Fruit fly (Drosophila melanogaster) whole organism, embryonic: ENCODE measurements around the gene Nep7.

Source experiments
- Blimp-1 ChIP-seq: fragments of 200-800 bp; sonication (Bioruptor generic); optimal IDR thresholded peaks from 3 replicates; lab custom pipeline; 2018; ENCODE audit warnings: missing biosample characterization, missing genetic modification characterization, mild to moderate bottlenecking, moderate library complexity, missing genetic modification reagents
- BtbVII ChIP-seq: fragments of 200-800 bp; sonication (Bioruptor generic); optimal IDR thresholded peaks from 3 replicates; lab custom pipeline; 2017; ENCODE audit warnings: missing biosample characterization, mild to moderate bottlenecking, missing genetic modification characterization
- CG10147 ChIP-seq: fragments of 200-800 bp; sonication (Bioruptor generic); optimal IDR thresholded peaks from 2 replicates; lab custom pipeline; 2019; ENCODE audit warnings: missing biosample characterization, mild to moderate bottlenecking, missing genetic modification characterization, moderate library complexity
- CG10209 ChIP-seq: fragments of 200-800 bp; sonication (Bioruptor generic); optimal IDR thresholded peaks from 3 replicates; lab custom pipeline; 2017; ENCODE audit warnings: missing biosample characterization, mild to moderate bottlenecking, missing genetic modification characterization, missing genetic modification reagents
- CG10462 ChIP-seq: fragments of 200-800 bp; sonication (Bioruptor generic); optimal IDR thresholded peaks from 2 replicates; lab custom pipeline; 2016; ENCODE audit warnings: missing biosample characterization, missing genetic modification characterization
- CG11085 ChIP-seq: fragments of 200-800 bp; sonication (Bioruptor generic); IDR thresholded peaks from 2 replicates; pipeline ENCODE4 v1.3.6; 2022; ENCODE audit warnings: missing biosample characterization, missing genetic modification characterization
- CG17361 ChIP-seq: fragments of 200-800 bp; sonication (Bioruptor generic); IDR thresholded peaks from 3 replicates; pipeline ENCODE4 v1.3.6; 2022; ENCODE audit warnings: missing biosample characterization, missing genetic modification characterization
- CG17612 ChIP-seq: fragments of 200-800 bp; sonication (Bioruptor generic); IDR thresholded peaks from 2 replicates; pipeline ENCODE4 v1.3.6; 2022; ENCODE audit warnings: missing biosample characterization, missing genetic modification characterization
- CG1792 ChIP-seq: fragments of 200-800 bp; sonication (Bioruptor generic); optimal IDR thresholded peaks from 2 replicates; lab custom pipeline; 2016; ENCODE audit warnings: missing biosample characterization, missing genetic modification characterization
- CG2678 ChIP-seq: fragments of 200-800 bp; sonication (Bioruptor generic); optimal IDR thresholded peaks from 3 replicates; lab custom pipeline; 2019; ENCODE audit warnings: missing biosample characterization, mild to moderate bottlenecking, missing genetic modification characterization, moderate library complexity
- CG31388 ChIP-seq: fragments of 200-800 bp; sonication (Bioruptor generic); optimal IDR thresholded peaks from 2 replicates; lab custom pipeline; 2016; ENCODE audit warnings: missing biosample characterization, missing genetic modification characterization
- CG4730 ChIP-seq: fragments of 200-800 bp; sonication (Bioruptor generic); IDR thresholded peaks from 2 replicates; pipeline ENCODE4 v1.3.6; 2022; ENCODE audit warnings: missing biosample characterization, missing genetic modification characterization
- CG4820 ChIP-seq: fragments of 200-800 bp; sonication (Bioruptor generic); optimal IDR thresholded peaks from 3 replicates; lab custom pipeline; 2016; ENCODE audit warnings: missing biosample characterization, missing genetic modification characterization
- CG5245 ChIP-seq: fragments of 200-800 bp; sonication (Bioruptor generic); optimal IDR thresholded peaks from 3 replicates; lab custom pipeline; 2016; ENCODE audit warnings: missing biosample characterization, missing genetic modification characterization
- CG6254 ChIP-seq: fragments of 200-800 bp; sonication (Bioruptor generic); optimal IDR thresholded peaks from 3 replicates; lab custom pipeline; 2017; ENCODE audit warnings: mild to moderate bottlenecking, missing biosample characterization, missing genetic modification reagents, missing genetic modification characterization
- CG6813 ChIP-seq: fragments of 200-800 bp; sonication (Bioruptor generic); optimal IDR thresholded peaks from 2 replicates; lab custom pipeline; 2017; ENCODE audit warnings: missing biosample characterization, missing genetic modification characterization, mild to moderate bottlenecking, moderate library complexity, missing genetic modification reagents
- CG7839 ChIP-seq: fragments of 200-800 bp; sonication (Bioruptor generic); optimal IDR thresholded peaks from 3 replicates; lab custom pipeline; 2018; ENCODE audit warnings: missing biosample characterization, mild to moderate bottlenecking, missing genetic modification characterization, moderate library complexity
- CG7928 ChIP-seq: fragments of 200-800 bp; sonication (Bioruptor generic); optimal IDR thresholded peaks from 2 replicates; lab custom pipeline; 2017; ENCODE audit warnings: missing biosample characterization, mild to moderate bottlenecking, missing genetic modification characterization
- CG7963 ChIP-seq: fragments of 200-800 bp; sonication (Bioruptor generic); IDR thresholded peaks from 3 replicates; pipeline ENCODE4 v1.3.6; 2022; ENCODE audit warnings: missing biosample characterization, missing genetic modification characterization; ENCODE audit not compliant: partially characterized antibody
- CG8478 ChIP-seq: fragments of >200 bp; optimal IDR thresholded peaks from 2 replicates; lab custom pipeline; 2018
- CoRest ChIP-seq: fragments of 200-800 bp; sonication (Bioruptor generic); optimal IDR thresholded peaks from 3 replicates; lab custom pipeline; 2018; ENCODE audit warnings: missing biosample characterization, mild to moderate bottlenecking, missing genetic modification characterization, moderate library complexity
- Dll ChIP-seq: fragments of 200-800 bp; sonication (Bioruptor generic); IDR thresholded peaks from 4 replicates; pipeline ENCODE4 v1.3.6; 2022; ENCODE audit warnings: missing biosample characterization, missing genetic modification characterization; ENCODE audit not compliant: partially characterized antibody
- Doc3 ChIP-seq: fragments of 200-800 bp; sonication (Bioruptor generic); IDR thresholded peaks from 3 replicates; pipeline ENCODE4 v1.3.6; 2022; ENCODE audit warnings: missing biosample characterization, missing genetic modification characterization; ENCODE audit not compliant: partially characterized antibody
- Eip74EF ChIP-seq, 2 experiments: fragments of 200-800 bp in 1 of 2; fragments of >200 bp in 1 of 2; sonication (Bioruptor generic) in 1 of 2; optimal IDR thresholded peaks; 2 replicates each; lab custom pipeline; 2017 to 2019; ENCODE audit warnings: missing biosample characterization in 2 of 2, missing genetic modification characterization in 2 of 2, mild to moderate bottlenecking in 1 of 2, moderate library complexity in 1 of 2
- Hey ChIP-seq: fragments of 200-800 bp; sonication (Bioruptor generic); optimal IDR thresholded peaks from 3 replicates; lab custom pipeline; 2018; ENCODE audit warnings: missing biosample characterization, mild to moderate bottlenecking, missing genetic modification characterization
- Lpt ChIP-seq: fragments of >200 bp; optimal IDR thresholded peaks from 2 replicates; lab custom pipeline; 2018; ENCODE audit warnings: missing biosample characterization, missing genetic modification characterization
- Myb ChIP-seq: fragments of 200-800 bp; sonication (Bioruptor generic); optimal IDR thresholded peaks from 2 replicates; lab custom pipeline; 2016; ENCODE audit warnings: missing biosample characterization, missing genetic modification characterization
- Pdp1 ChIP-seq, 2 experiments: fragments of 200-800 bp; sonication (Bioruptor generic); optimal IDR thresholded peaks; 3 replicates each; lab custom pipeline; 2016; ENCODE audit warnings: missing biosample characterization in 2 of 2, missing genetic modification characterization in 2 of 2, mild to moderate bottlenecking in 1 of 2, moderate library complexity in 1 of 2
- Ptx1 ChIP-seq: fragments of 200-800 bp; sonication (Bioruptor generic); IDR thresholded peaks from 2 replicates; pipeline ENCODE4 v1.3.6; 2022; ENCODE audit warnings: missing biosample characterization, missing genetic modification characterization
- Six4 ChIP-seq: fragments of 200-800 bp; sonication (Bioruptor generic); optimal IDR thresholded peaks from 2 replicates; lab custom pipeline; 2016; ENCODE audit warnings: missing biosample characterization, missing genetic modification characterization
- Sry-β ChIP-seq: fragments of 200-800 bp; sonication (Bioruptor generic); optimal IDR thresholded peaks from 2 replicates; lab custom pipeline; 2018; ENCODE audit warnings: missing biosample characterization, mild to moderate bottlenecking, missing genetic modification characterization, moderate library complexity
- Sry-δ ChIP-seq: fragments of 200-800 bp; sonication (Bioruptor generic); optimal IDR thresholded peaks from 2 replicates; lab custom pipeline; 2016; ENCODE audit warnings: missing biosample characterization, missing genetic modification characterization
- ab ChIP-seq: fragments of 200-800 bp; sonication (Bioruptor generic); optimal IDR thresholded peaks from 2 replicates; lab custom pipeline; 2016; ENCODE audit warnings: missing biosample characterization, missing genetic modification characterization
- ac ChIP-seq: fragments of 200-800 bp; sonication (Bioruptor generic); optimal IDR thresholded peaks from 3 replicates; lab custom pipeline; 2017; ENCODE audit warnings: missing biosample characterization, mild to moderate bottlenecking, missing genetic modification characterization
- amos ChIP-seq: fragments of 200-800 bp; sonication (Bioruptor generic); IDR thresholded peaks from 2 replicates; pipeline ENCODE4 v1.3.6; 2022; ENCODE audit warnings: missing biosample characterization, missing genetic modification characterization; ENCODE audit not compliant: partially characterized antibody
- bbx ChIP-seq: fragments of 200-800 bp; sonication (Bioruptor generic); IDR thresholded peaks from 2 replicates; pipeline ENCODE4 v1.3.6; 2022; ENCODE audit warnings: missing biosample characterization, missing genetic modification characterization; ENCODE audit not compliant: partially characterized antibody
- bigmax ChIP-seq: fragments of 200-800 bp; sonication (Bioruptor generic); optimal IDR thresholded peaks from 2 replicates; lab custom pipeline; 2018; ENCODE audit warnings: missing biosample characterization, mild to moderate bottlenecking, missing genetic modification characterization
- caup ChIP-seq: fragments of 200-800 bp; sonication (Bioruptor generic); optimal IDR thresholded peaks from 3 replicates; lab custom pipeline; 2017; ENCODE audit warnings: missing biosample characterization, mild to moderate bottlenecking, missing genetic modification characterization, moderate library complexity; ENCODE audit not compliant: severe bottlenecking
- chif ChIP-seq, 2 experiments: fragments of 200-800 bp; sonication (Bioruptor generic); optimal IDR thresholded peaks; 3 replicates each; lab custom pipeline; 2016; ENCODE audit warnings: missing biosample characterization in 2 of 2, missing genetic modification characterization in 2 of 2
- fru ChIP-seq: fragments of >200 bp; optimal IDR thresholded peaks from 2 replicates; lab custom pipeline; 2017
- gce ChIP-seq: fragments of 200-800 bp; sonication (Bioruptor generic); IDR thresholded peaks from 3 replicates; pipeline ENCODE4 v1.3.6; 2022; ENCODE audit warnings: missing biosample characterization, missing genetic modification characterization
- grn ChIP-seq: fragments of 200-800 bp; sonication (Bioruptor generic); optimal IDR thresholded peaks from 3 replicates; lab custom pipeline; 2017; ENCODE audit warnings: missing biosample characterization, missing genetic modification characterization
- nerfin-1 ChIP-seq: fragments of 200-800 bp; sonication (Bioruptor generic); optimal IDR thresholded peaks from 3 replicates; lab custom pipeline; 2019; ENCODE audit warnings: missing biosample characterization, mild to moderate bottlenecking, missing genetic modification characterization, moderate library complexity
- odd ChIP-seq: fragments of 200-800 bp; sonication (Bioruptor generic); optimal IDR thresholded peaks from 2 replicates; lab custom pipeline; 2017; ENCODE audit warnings: missing biosample characterization, mild to moderate bottlenecking, missing genetic modification characterization
- sima ChIP-seq: fragments of 200-800 bp; sonication (Bioruptor generic); optimal IDR thresholded peaks from 2 replicates; lab custom pipeline; 2016; ENCODE audit warnings: missing biosample characterization, missing genetic modification characterization
- tap ChIP-seq: fragments of 200-800 bp; optimal IDR thresholded peaks from 3 replicates; lab custom pipeline; 2019; ENCODE audit warnings: missing biosample characterization, mild to moderate bottlenecking, missing genetic modification characterization, moderate library complexity
- wdn ChIP-seq: fragments of 200-800 bp; sonication (Bioruptor generic); IDR thresholded peaks from 2 replicates; pipeline ENCODE4 v1.3.6; 2022; ENCODE audit warnings: missing biosample characterization, missing genetic modification characterization
- wek ChIP-seq: fragments of 200-800 bp; sonication (Bioruptor generic); optimal IDR thresholded peaks from 3 replicates; lab custom pipeline; 2018; ENCODE audit warnings: missing biosample characterization, mild to moderate bottlenecking, missing genetic modification characterization, moderate library complexity
- zf30C ChIP-seq: fragments of 200-800 bp; sonication (Bioruptor generic); optimal IDR thresholded peaks from 3 replicates; lab custom pipeline; 2018; ENCODE audit warnings: missing biosample characterization, mild to moderate bottlenecking, missing genetic modification characterization

The Nep7 gene

dm6 chr3R:27922673-27923175 lies 32.0 kb upstream of the Nep7 start, which contains the start of gene RpL4 (continued):
- peak; percentile 39 for TF ChIP-seq zf30C
- peak; percentile 67 for TF ChIP-seq nerfin-1 (tag; lab: Kevin White, UChicago)
- TF ChIP-seq CG6254 (GFP tag; lab: Kevin White, UChicago): peak; percentile 60
- peak; percentile 49 for TF ChIP-seq CG10147
- TF ChIP-seq CG4820 (GFP tag; lab: Kevin White, UChicago): peak; percentile 56
- TF ChIP-seq CG17361 (GFP tag; lab: Robert Waterston, UW): peak; percentile 83
- peak; percentile 87 for TF ChIP-seq wek (GFP tag; lab: Kevin White, UChicago)
- TF ChIP-seq Dll: no peak
- peak; percentile 41 for TF ChIP-seq CG8478 (lab: Kevin White, UChicago)
- TF ChIP-seq bbx (GFP tag; lab: Robert Waterston, UW): peak; percentile 27; the same call in 1 of the 2 replicates
- TF ChIP-seq tap: no peak
- TF ChIP-seq CG10462 (GFP tag; lab: Kevin White, UChicago): peak; percentile 48
- TF ChIP-seq Myb (GFP tag; lab: Kevin White, UChicago): peak; percentile 43
- TF ChIP-seq bigmax (GFP tag; lab: Kevin White, UChicago): peak; percentile 87
- TF ChIP-seq chif (GFP tag; optimal IDR thresholded peaks at IDR 0.05; lab: Kevin White, UChicago): peak; percentile 68 to 84
- TF ChIP-seq sima (GFP tag; lab: Kevin White, UChicago): peak; percentile 8
- peak; percentile 2 for TF ChIP-seq ab
- peak; percentile 41; the same call in 1 of the 2 replicates for TF ChIP-seq wdn (GFP tag; lab: Robert Waterston, UW)
- TF ChIP-seq Six4 (GFP tag; lab: Kevin White, UChicago): peak; percentile 58
- no peak for TF ChIP-seq Lpt
- peak; percentile 68; the same call in 1 of the 2 replicates for TF ChIP-seq CG11085 (GFP tag; lab: Robert Waterston, UW)
- peak; percentile 71 for TF ChIP-seq Ptx1 (GFP tag; lab: Robert Waterston, UW)
- peak; percentile 84 for TF ChIP-seq ac (GFP tag; lab: Kevin White, UChicago)
- peak; percentile 90 for TF ChIP-seq gce
- peak; percentile 31 for TF ChIP-seq Blimp-1 (GFP tag; lab: Kevin White, UChicago)
- TF ChIP-seq CG5245 (GFP tag; lab: Kevin White, UChicago): peak; percentile 76
- TF ChIP-seq CG4730 (GFP tag; lab: Robert Waterston, UW): peak; percentile 57; the same call in 1 of the 2 replicates
- no peak for TF ChIP-seq amos (GFP tag; lab: Robert Waterston, UW)
- no peak for TF ChIP-seq Doc3 (GFP tag; lab: Robert Waterston, UW)
- peak in 1 of 2 experiments; percentile 50 for TF ChIP-seq Eip74EF (GFP tag; optimal IDR thresholded peaks at IDR 0.05; lab: Kevin White, UChicago)
- TF ChIP-seq CG10209 (GFP tag; lab: Kevin White, UChicago): peak; percentile 91
- TF ChIP-seq Sry-β: peak; percentile 88
- peak; percentile 83 for TF ChIP-seq Hey
- TF ChIP-seq CG17612 (GFP tag; lab: Robert Waterston, UW): no peak
- peak; percentile 94 for TF ChIP-seq odd
- TF ChIP-seq CG7928: peak; percentile 56
- peak; percentile 81 for TF ChIP-seq CG7839 (tag; lab: Kevin White, UChicago)
- peak; percentile 61 to 62 for TF ChIP-seq Pdp1 (GFP tag; optimal IDR thresholded peaks at IDR 0.05; lab: Kevin White, UChicago)
- no peak for TF ChIP-seq fru (lab: Kevin White, UChicago)
- TF ChIP-seq Sry-δ (GFP tag; lab: Kevin White, UChicago): peak; percentile 19
- peak; percentile 96 for TF ChIP-seq caup (GFP tag; lab: Kevin White, UChicago)
- peak; percentile 65 for TF ChIP-seq CG1792 (GFP tag; lab: Kevin White, UChicago)
- TF ChIP-seq CG31388 (GFP tag; lab: Kevin White, UChicago): peak; percentile 9
- TF ChIP-seq CoRest: peak; percentile 75
- peak; percentile 44 for TF ChIP-seq grn (GFP tag; lab: Kevin White, UChicago)
- peak; percentile 71 for TF ChIP-seq CG2678
- TF ChIP-seq BtbVII (GFP tag; lab: Kevin White, UChicago): peak; percentile 87
- no peak for TF ChIP-seq CG7963
- TF ChIP-seq CG6813: peak; percentile 93
